Worm (Caenorhabditis elegans): ENCODE data around the gene srh-7.

DNA sequence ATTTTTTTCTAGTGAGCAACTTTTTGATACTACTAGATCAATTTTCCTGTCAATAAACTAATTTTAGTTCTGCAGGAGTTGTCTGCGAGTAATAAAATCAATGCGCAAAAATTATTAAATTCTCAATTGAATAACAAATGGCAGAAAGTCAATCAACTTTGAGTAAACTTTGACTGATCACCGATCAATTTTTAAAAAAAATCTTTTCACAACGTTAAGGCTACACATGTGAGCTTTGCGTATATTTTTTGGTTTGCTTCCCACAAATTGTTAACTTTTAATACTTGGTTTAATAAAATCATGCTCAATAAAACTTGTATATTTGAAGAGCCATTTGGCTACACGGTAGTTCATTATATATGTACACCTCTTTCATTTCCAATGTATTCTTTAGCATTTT, at the start of gene srh-7:
- no peak for TF ChIP-seq pha-4 (tag; optimal IDR thresholded peaks at IDR 0.05)
- TF ChIP-seq ztf-11 (tag; optimal IDR thresholded peaks at IDR 0.05): no peak
- TF ChIP-seq nhr-237 (tag; optimal IDR thresholded peaks at IDR 0.05): no peak
- TF ChIP-seq elt-1 (tag; optimal IDR thresholded peaks at IDR 0.05; ENCODE audit: borderline replicate concordance, insufficient read depth): no peak
- no peak for TF ChIP-seq nhr-2 (tag; optimal IDR thresholded peaks at IDR 0.05)
- TF ChIP-seq lin-13 (tag; optimal IDR thresholded peaks at IDR 0.05): no peak
- TF ChIP-seq cnd-1 (tag; optimal IDR thresholded peaks at IDR 0.05): no peak
- no peak for TF ChIP-seq ces-1 (GFP tag; optimal IDR thresholded peaks at IDR 0.05)
- TF ChIP-seq lsy-2 (tag; optimal IDR thresholded peaks at IDR 0.05): no peak
- TF ChIP-seq hlh-1 (tag; optimal IDR thresholded peaks at IDR 0.05): no peak
